Worm (Caenorhabditis elegans) whole organism, L4/young adult: ENCODE data around the gene amt-2.
A peak's percentile ranks its signal among the peaks of the same experiment; 100 is the strongest.

Experiments
- W03F9.2 ChIP-seq: fragments of 150-350 bp; optimal IDR thresholded peaks from 2 replicates; lab custom pipeline; 2014; ENCODE audit warnings: missing biosample characterization, missing genetic modification characterization
- him-1 ChIP-seq: sonication (generic microtip); optimal IDR thresholded peaks from 2 replicates; lab custom pipeline; 2016; ENCODE audit warnings: missing genotype, missing genetic modification reagents, missing genetic modification characterization, missing compliant biosample characterization

ce11 chrIV:13015801-13016404, 26.3 kb upstream of the amt-2 start:
- TF ChIP-seq W03F9.2: no peak
- peak; percentile 10 for TF ChIP-seq him-1 (tag; lab: Kevin White, UChicago)
